Fruit fly (Drosophila melanogaster) whole organism, embryonic: ENCODE results near the gene CG7715.

Experiments
- CG10209 ChIP-seq: fragments of 200-800 bp; sonication (Bioruptor generic); optimal IDR thresholded peaks from 3 replicates; lab custom pipeline; 2017; ENCODE audit warnings: missing biosample characterization, mild to moderate bottlenecking, missing genetic modification characterization, missing genetic modification reagents
- CG12391 ChIP-seq: fragments of 200-800 bp; sonication (Bioruptor generic); optimal IDR thresholded peaks from 3 replicates; lab custom pipeline; 2018; ENCODE audit warnings: missing biosample characterization, mild to moderate bottlenecking, missing genetic modification characterization, moderate library complexity
- CG2678 ChIP-seq: fragments of 200-800 bp; sonication (Bioruptor generic); optimal IDR thresholded peaks from 3 replicates; lab custom pipeline; 2019; ENCODE audit warnings: missing biosample characterization, mild to moderate bottlenecking, missing genetic modification characterization, moderate library complexity
- CG8089 ChIP-seq: fragments of 200-800 bp; sonication (Bioruptor generic); optimal IDR thresholded peaks from 3 replicates; lab custom pipeline; 2016; ENCODE audit warnings: missing biosample characterization, missing genetic modification characterization
- Hmx ChIP-seq: fragments of 200-800 bp; sonication (Bioruptor generic); optimal IDR thresholded peaks from 2 replicates; lab custom pipeline; 2016; ENCODE audit warnings: missing biosample characterization, missing genetic modification characterization
- ken ChIP-seq: fragments of 200-800 bp; sonication (Bioruptor generic); IDR thresholded peaks from 3 replicates; pipeline ENCODE4 v1.3.6; 2022; ENCODE audit warnings: missing biosample characterization, missing genetic modification characterization
- knrl ChIP-seq: fragments of 200-800 bp; sonication (Bioruptor generic); IDR thresholded peaks from 3 replicates; pipeline ENCODE4 v1.3.6; 2022; ENCODE audit warnings: missing biosample characterization, missing genetic modification characterization; ENCODE audit not compliant: partially characterized antibody

The CG7715 gene

DNA sequence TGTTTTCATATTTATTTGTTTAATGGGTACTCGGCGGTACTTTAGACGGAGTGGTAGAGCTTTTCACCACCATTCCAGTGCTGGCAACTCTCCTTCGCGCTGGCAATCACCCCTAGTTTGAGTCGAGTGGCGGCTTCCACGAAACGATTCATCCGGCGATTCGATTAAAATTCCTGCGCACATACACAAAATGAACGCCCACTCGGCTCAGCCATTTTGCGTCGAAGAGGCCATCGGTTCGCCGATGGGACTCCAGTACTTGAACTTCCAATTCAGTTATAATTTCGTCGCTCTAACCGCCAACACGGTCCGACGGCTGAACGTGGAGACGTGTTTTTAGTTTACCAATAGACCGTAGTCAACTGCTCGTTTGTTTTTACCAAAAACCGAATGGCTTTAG, 47.9 kb downstream of the CG7715 start, which contains the start of the genes CG46318 and ChT (continued):
- TF ChIP-seq knrl (GFP tag; lab: Robert Waterston, UW) (no peak), CG2678 (tag; lab: Kevin White, UChicago) (no peak), CG8089 (GFP tag; lab: Kevin White, UChicago) (no peak), CG10209 (GFP tag; lab: Kevin White, UChicago) (no peak), Hmx (no peak), ken (GFP tag; lab: Robert Waterston, UW) (no peak), CG12391 (tag; lab: Kevin White, UChicago) (no peak)
